Worm (Caenorhabditis elegans): Measurements from ENCODE around the gene grl-23.

grl-23 gene

ce11 chrV:12576495-12576947 lies at the start of gene grl-23:
Gene grl-23, minus strand, starts transcription at chrV:12576897.
- peak; percentile 91 for TF ChIP-seq set-16 (GFP tag; IDR thresholded peaks at IDR 0.05)
- no peak for TF ChIP-seq mdt-29 (GFP tag; IDR thresholded peaks at IDR 0.05)

- TF ChIP-seq ZK337.2 (GFP tag; IDR thresholded peaks at IDR 0.05) = no peak
- no peak for TF ChIP-seq unc-62 (GFP tag; optimal IDR thresholded peaks at IDR 0.05 in 1 of 2)
- no peak for TF ChIP-seq unc-62 (tag; optimal IDR thresholded peaks at IDR 0.05)
- no peak for TF ChIP-seq daf-12 (tag; optimal IDR thresholded peaks at IDR 0.05)
- TF ChIP-seq hif-1 (tag; optimal IDR thresholded peaks at IDR 0.05) = no peak
- TF ChIP-seq nhr-48 (tag; optimal IDR thresholded peaks at IDR 0.05) = no peak
- no peak for TF ChIP-seq F37D6.2 (tag; optimal IDR thresholded peaks at IDR 0.05)
- TF ChIP-seq unc-130 (GFP tag; optimal IDR thresholded peaks at IDR 0.05) = no peak
- TF ChIP-seq aha-1 (tag) = no peak
- TF ChIP-seq vab-7 (GFP tag; IDR thresholded peaks at IDR 0.05) = no peak
- TF ChIP-seq daf-19 (GFP tag; conservative IDR thresholded peaks at IDR 0.05) = no peak
- no peak for TF ChIP-seq unc-39 (tag; optimal IDR thresholded peaks at IDR 0.05)
- no peak for TF ChIP-seq Y5F2A.4 (GFP tag; optimal IDR thresholded peaks at IDR 0.05)
- TF ChIP-seq T26A8.4 (GFP tag; IDR thresholded peaks at IDR 0.05) = no peak
- TF ChIP-seq Y105C5A.15 (GFP tag; IDR thresholded peaks at IDR 0.05) = no peak
- no peak for TF ChIP-seq madf-5 (GFP tag; IDR thresholded peaks at IDR 0.05)
- TF ChIP-seq nhr-28 (tag; optimal IDR thresholded peaks at IDR 0.05) = no peak
- no peak for TF ChIP-seq F49E8.2 (tag; optimal IDR thresholded peaks at IDR 0.05; ENCODE audit: borderline replicate concordance)
- TF ChIP-seq ama-1 (optimal IDR thresholded peaks at IDR 0.05) = no peak
- no peak for TF ChIP-seq mxl-2 (GFP tag; conservative IDR thresholded peaks at IDR 0.05)
- no peak for TF ChIP-seq T20F7.1 (GFP tag; optimal IDR thresholded peaks at IDR 0.05)
Observed at ce11 chrV:12624371-12624770, 47.7 kb upstream of the grl-23 start, which contains the start of gene F56H9.9. Gene F56H9.9, minus strand, starts transcription at chrV:12624471.

- no peak for TF ChIP-seq hlh-11 (tag; optimal IDR thresholded peaks at IDR 0.05)
- TF ChIP-seq nhr-48 (tag; optimal IDR thresholded peaks at IDR 0.05) = no peak
- no peak for TF ChIP-seq zip-11 (GFP tag; IDR thresholded peaks at IDR 0.05)
- no peak for TF ChIP-seq Y5F2A.4 (GFP tag; optimal IDR thresholded peaks at IDR 0.05)
- TF ChIP-seq nhr-10 (tag; optimal IDR thresholded peaks at IDR 0.05) = no peak
- TF ChIP-seq saeg-2 (GFP tag; IDR thresholded peaks at IDR 0.05) = no peak
Observed at ce11 chrV:12612118-12612517, 35.4 kb upstream of the grl-23 start, which contains the start of gene cyc-2.2. Gene cyc-2.2, minus strand, starts transcription at chrV:12612218.

ce11 chrV:12611029-12611428 lies 34.3 kb upstream of the grl-23 start, which contains the start of gene cubn-1:
Gene cubn-1, plus strand, starts transcription at chrV:12611329.
- no peak for TF ChIP-seq fkh-10 (GFP tag; optimal IDR thresholded peaks at IDR 0.05)

- no peak for TF ChIP-seq hlh-30 (tag; optimal IDR thresholded peaks at IDR 0.05; ENCODE audit: insufficient read depth)
- TF ChIP-seq snpc-1.2 (GFP tag; IDR thresholded peaks at IDR 0.05) = no peak
- no peak for TF ChIP-seq snpc-4 (tag; optimal IDR thresholded peaks at IDR 0.05)
- TF ChIP-seq lin-1 (GFP tag; IDR thresholded peaks at IDR 0.05) = no peak
Observed at ce11 chrV:12609526-12609925, 32.8 kb upstream of the grl-23 start, which contains the start of gene ZC116.1. Gene ZC116.1, plus strand, starts transcription at chrV:12609826.

ce11 chrV:12608857-12609256 lies 32.2 kb upstream of the grl-23 start, which contains the start of gene ZC116.5:
Gene ZC116.5, minus strand, starts transcription at chrV:12608957.
- TF ChIP-seq Y48G9A.11 (GFP tag; IDR thresholded peaks at IDR 0.05) = no peak
- no peak for TF ChIP-seq unc-130 (GFP tag; optimal IDR thresholded peaks at IDR 0.05)
- TF ChIP-seq mdt-29 (GFP tag; IDR thresholded peaks at IDR 0.05) = no peak
- no peak for TF ChIP-seq ztf-11 (tag; optimal IDR thresholded peaks at IDR 0.05)
- TF ChIP-seq dmd-6 (GFP tag; IDR thresholded peaks at IDR 0.05) = no peak
- no peak for TF ChIP-seq lin-38 (GFP tag; IDR thresholded peaks at IDR 0.05)
